Worm (Caenorhabditis elegans) whole organism, late embryonic: ENCODE data around the gene hda-2.

Experiments used
- ceh-18 ChIP-seq: sonication (generic microtip); optimal IDR thresholded peaks from 2 replicates; lab custom pipeline; 2016; ENCODE audit warnings: missing genetic modification characterization, missing compliant biosample characterization
- fkh-10 ChIP-seq: fragments of 150-350 bp; optimal IDR thresholded peaks from 2 replicates; lab custom pipeline; 2014; ENCODE audit warnings: missing biosample characterization, missing genetic modification reagents, missing genetic modification characterization
- nhr-11 ChIP-seq: fragments of 150-350 bp; optimal IDR thresholded peaks from 2 replicates; lab custom pipeline; 2014; ENCODE audit warnings: missing biosample characterization, missing genetic modification characterization
- ref-2 ChIP-seq: sonication (generic microtip); optimal IDR thresholded peaks from 2 replicates; lab custom pipeline; 2016; ENCODE audit warnings: missing genetic modification characterization, missing compliant biosample characterization
- zip-5 ChIP-seq: sonication (generic microtip); optimal IDR thresholded peaks from 2 replicates; lab custom pipeline; 2016; ENCODE audit warnings: missing genetic modification characterization, missing compliant biosample characterization

DNA sequence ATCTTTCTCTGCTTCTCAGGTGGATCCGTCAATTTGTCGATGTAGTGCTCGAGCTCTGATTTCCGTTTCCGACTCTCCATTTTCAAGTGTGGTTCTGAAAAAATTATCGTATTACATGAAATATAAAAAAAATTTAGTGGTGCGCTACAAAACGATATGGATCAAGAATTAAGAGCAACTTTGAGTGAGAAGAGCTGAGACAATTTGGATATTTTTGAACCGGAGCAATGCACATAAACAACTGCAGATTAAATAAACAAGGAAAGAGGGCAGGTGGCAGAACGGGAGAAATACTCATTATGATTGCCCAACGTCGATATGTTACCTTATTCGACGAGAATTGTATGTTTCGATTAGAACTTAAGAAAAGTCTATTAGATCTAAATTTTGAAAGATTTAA lies 5.3 kb upstream of the hda-2 start, which contains the start of gene swsn-7:
- TF ChIP-seq ceh-18 (tag; lab: Kevin White, UChicago) (no peak), ref-2 (tag; lab: Kevin White, UChicago) (no peak), fkh-10 (GFP tag; lab: Kevin White, UChicago) (no peak), nhr-11 (tag; lab: Kevin White, UChicago) (no peak), zip-5 (tag; lab: Kevin White, UChicago) (no peak)
